Fruit fly (Drosophila melanogaster): Measurements from ENCODE around the gene Plod.

dm6 chr3L:11227708-11228107 lies 21.9 kb upstream of the Plod start:
- TF ChIP-seq usp (GFP tag; optimal IDR thresholded peaks at IDR 0.05) (no peak), EcR (GFP tag; optimal IDR thresholded peaks at IDR 0.05) (no peak), psq (optimal IDR thresholded peaks at IDR 0.05) (no peak), CG8478 (optimal IDR thresholded peaks at IDR 0.05) (no peak), Dll (optimal IDR thresholded peaks at IDR 0.05) (no peak)
